Worm (Caenorhabditis elegans): ENCODE data around the gene R186.3.

The R186.3 gene

DNA sequence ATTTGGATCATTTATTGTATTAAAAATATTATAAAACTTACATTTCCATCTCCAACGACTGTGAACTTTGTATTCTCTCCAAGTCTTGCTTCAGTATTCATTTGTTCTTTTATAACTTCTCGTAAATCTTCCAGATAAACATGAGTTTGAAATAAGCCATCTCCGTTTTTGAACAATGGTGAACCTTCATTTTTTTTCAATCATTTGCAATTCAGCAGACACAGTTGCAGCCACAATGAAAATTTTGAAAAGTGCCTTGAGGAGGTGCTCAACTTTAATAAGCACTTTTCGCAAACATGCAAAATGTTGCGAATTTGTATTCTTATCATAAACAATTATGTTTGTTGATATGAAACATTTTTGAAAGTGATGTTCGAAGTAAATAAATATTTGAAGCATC is 22.8 kb downstream of the R186.3 start, which contains the start of gene T16G1.3:
T16G1.3 (minus strand) TSS at position 101 of the 400 bp plus-strand sequence.
- no peak for TF ChIP-seq fkh-3 (tag; optimal IDR thresholded peaks at IDR 0.05)

DNA sequence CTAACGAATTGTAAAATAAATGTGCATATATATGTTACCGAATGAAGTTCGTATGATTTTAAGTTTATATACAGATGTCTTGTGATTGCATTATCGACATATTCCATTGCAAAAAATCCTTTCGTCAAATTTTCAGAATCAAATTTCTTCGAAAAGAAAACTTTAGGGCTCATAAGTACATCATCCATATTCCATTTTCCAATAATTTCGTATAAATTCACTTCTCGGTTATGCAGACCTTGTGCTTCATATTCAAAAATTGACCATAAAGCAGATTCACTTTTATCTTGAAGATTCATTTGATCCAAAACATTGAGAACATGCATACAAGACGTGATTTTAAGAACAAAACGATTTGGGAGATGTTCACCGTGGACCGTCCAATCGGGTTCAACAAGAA is 23.6 kb downstream of the R186.3 start:
- TF ChIP-seq unc-130 (GFP tag; optimal IDR thresholded peaks at IDR 0.05) (no peak), repo-1 (tag; optimal IDR thresholded peaks at IDR 0.05) (no peak), tbx-9 (tag; optimal IDR thresholded peaks at IDR 0.05; ENCODE audit: borderline replicate concordance) (no peak), hmg-1.2 (GFP tag; IDR thresholded peaks at IDR 0.05) (no peak), cebp-2 (GFP tag; IDR thresholded peaks at IDR 0.05) (no peak), lir-1 (GFP tag; conservative IDR thresholded peaks at IDR 0.05) (no peak), F22D6.2 (tag; optimal IDR thresholded peaks at IDR 0.05) (no peak), snpc-1.1 (tag; optimal IDR thresholded peaks at IDR 0.05; ENCODE audit: insufficient read depth) (no peak), ztf-22 (GFP tag; optimal IDR thresholded peaks at IDR 0.05) (no peak), ceh-100 (GFP tag; IDR thresholded peaks at IDR 0.05) (no peak), lsy-27 (tag; optimal IDR thresholded peaks at IDR 0.05; ENCODE audit: borderline replicate concordance, insufficient read depth) (no peak), snpc-1.3 (tag; optimal IDR thresholded peaks at IDR 0.05; ENCODE audit: insufficient read depth) (no peak), ceh-91 (GFP tag; IDR thresholded peaks at IDR 0.05) (no peak), xnd-1 (tag; optimal IDR thresholded peaks at IDR 0.05) (no peak), Y67H2A.10 (GFP tag; conservative IDR thresholded peaks at IDR 0.05) (no peak), bed-2 (GFP tag; IDR thresholded peaks at IDR 0.05) (no peak), F55B11.4 (tag; optimal IDR thresholded peaks at IDR 0.05; ENCODE audit: borderline replicate concordance, insufficient read depth) (no peak), ceh-40 (GFP tag; IDR thresholded peaks at IDR 0.05) (no peak), ccch-3 (GFP tag; optimal IDR thresholded peaks at IDR 0.05) (no peak), rpc-1 (optimal IDR thresholded peaks at IDR 0.05) (no peak), rpc-1 (tag; optimal IDR thresholded peaks at IDR 0.05) (no peak)

DNA sequence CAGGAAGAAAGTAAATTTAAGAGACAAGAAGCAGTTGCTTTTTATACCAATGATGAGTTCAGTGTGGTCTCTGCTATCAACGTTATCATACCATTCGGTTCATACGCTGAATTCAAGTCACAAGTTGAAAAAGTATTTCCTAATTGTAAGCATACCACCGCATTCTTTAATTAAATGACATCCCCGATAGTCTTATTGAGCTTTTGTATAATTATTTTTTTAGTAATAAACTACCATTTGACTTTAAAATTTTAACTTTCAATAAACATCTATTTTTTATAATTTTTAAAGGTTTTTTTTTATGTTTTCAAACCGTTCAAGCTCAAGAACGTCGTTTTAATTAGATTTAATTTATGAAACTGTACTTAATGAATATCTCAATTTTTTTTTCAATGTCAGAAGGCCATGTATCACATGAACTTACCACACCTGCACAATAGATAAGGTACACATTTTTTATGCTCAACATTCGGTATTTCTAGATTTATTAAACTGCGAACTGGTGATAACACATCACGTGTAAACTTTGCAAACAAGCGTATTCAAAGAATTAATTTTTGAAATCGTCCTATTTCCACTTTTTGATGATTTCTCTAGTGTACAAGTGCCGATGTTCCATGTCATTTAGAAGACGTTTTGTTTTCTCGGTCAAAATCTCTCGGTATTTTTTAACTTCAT is 25.1 kb downstream of the R186.3 start, which contains the start of gene T16G1.4:
T16G1.4 (minus strand) TSS at position 51 of the 678 bp plus-strand sequence.
- TF ChIP-seq nhr-80 (tag; optimal IDR thresholded peaks at IDR 0.05) (peak; percentile 2), ceh-91 (GFP tag; IDR thresholded peaks at IDR 0.05) (no peak), gei-17 (GFP tag; optimal IDR thresholded peaks at IDR 0.05) (no peak)

DNA sequence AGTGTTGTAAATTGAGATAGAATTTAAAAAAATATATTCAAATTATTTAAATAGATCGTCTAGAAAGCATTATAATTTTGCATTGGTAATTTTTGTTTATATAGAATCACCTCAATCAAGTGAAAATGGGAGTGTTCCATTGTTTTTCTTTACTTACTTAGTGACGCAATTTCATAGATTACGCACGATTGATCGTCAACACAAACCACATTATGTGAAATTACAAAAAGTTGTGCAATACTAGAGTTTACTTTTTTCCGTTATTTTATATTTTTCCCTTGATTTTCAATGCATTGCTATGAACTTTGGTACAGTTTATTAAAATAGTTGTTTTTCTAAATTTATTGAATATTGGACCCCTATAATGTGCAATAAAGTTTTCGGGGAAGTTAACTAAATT is 27.6 kb downstream of the R186.3 start, which contains the start of gene T16G1.5:
T16G1.5 (minus strand) TSS at position 119 of the 400 bp plus-strand sequence.
- TF ChIP-seq ets-4 (GFP tag; optimal IDR thresholded peaks at IDR 0.05) (no peak), F49E8.2 (tag; optimal IDR thresholded peaks at IDR 0.05; ENCODE audit: insufficient read depth) (no peak), nhr-80 (tag; optimal IDR thresholded peaks at IDR 0.05) (peak; percentile 29), ceh-40 (GFP tag; IDR thresholded peaks at IDR 0.05) (no peak), attf-6 (GFP tag; IDR thresholded peaks at IDR 0.05) (no peak), F33H1.4 (GFP tag; IDR thresholded peaks at IDR 0.05) (no peak)

DNA sequence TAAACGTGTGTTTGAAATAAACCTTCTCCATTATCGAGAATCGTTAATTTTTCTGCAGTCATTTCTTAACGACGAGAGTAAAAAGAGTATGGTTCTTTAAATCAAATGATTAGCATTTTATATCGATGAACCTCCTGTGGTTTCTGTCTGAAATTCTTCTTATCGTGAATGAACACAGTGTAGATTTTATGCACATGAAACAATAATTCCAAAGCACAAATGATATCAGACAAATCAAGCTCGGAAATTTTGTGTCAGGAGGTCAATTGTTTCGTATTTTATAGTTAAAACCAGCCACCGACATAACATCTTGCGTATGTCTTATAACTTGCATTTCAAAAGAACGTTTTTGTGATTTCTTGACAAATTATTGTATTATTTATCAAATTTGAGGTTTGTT is 29.9 kb downstream of the R186.3 start, which contains the start of gene T16G1.6:
T16G1.6 (minus strand) TSS at position 77 of the 400 bp plus-strand sequence.
- TF ChIP-seq F33H1.4 (GFP tag; IDR thresholded peaks at IDR 0.05): no peak
- no peak for TF ChIP-seq egl-18 (GFP tag; IDR thresholded peaks at IDR 0.05)
- TF ChIP-seq nhr-80 (tag; optimal IDR thresholded peaks at IDR 0.05): peak; percentile 90

Data from whole organism, young adult.